Worm (Caenorhabditis elegans) whole organism, midembryonic: ENCODE results near the gene cut-2.

Experiments used
- cog-1 ChIP-seq: sonication (generic microtip); optimal IDR thresholded peaks from 2 replicates; lab custom pipeline; 2016; ENCODE audit warnings: missing genetic modification characterization, missing compliant biosample characterization
- flt-1 ChIP-seq: fragments of 200-800 bp; sonication (Bioruptor generic); IDR thresholded peaks from 2 replicates; pipeline ENCODE4 v1.3.6; 2022; ENCODE audit warnings: missing genetic modification characterization, missing compliant biosample characterization
- med-1 ChIP-seq: sonication (generic microtip); optimal IDR thresholded peaks from 2 replicates; lab custom pipeline; 2017; ENCODE audit warnings: missing genetic modification characterization, mild to moderate bottlenecking, missing compliant biosample characterization, antibody characterized with exemption, missing genetic modification reagents; ENCODE audit not compliant: insufficient read depth
- ref-1 ChIP-seq: fragments of 200-800 bp; sonication (Bioruptor generic); conservative IDR thresholded peaks from 2 replicates; pipeline ENCODE4 v1.3.6; 2022; ENCODE audit warnings: missing genetic modification reagents, missing genetic modification characterization, missing compliant biosample characterization
- tab-1 ChIP-seq: fragments of 200-800 bp; sonication (Bioruptor generic); IDR thresholded peaks from 2 replicates; pipeline ENCODE4 v1.3.6; 2022; ENCODE audit warnings: missing genetic modification characterization, missing compliant biosample characterization
- ztf-23 ChIP-seq: fragments of 200-800 bp; sonication (Bioruptor generic); IDR thresholded peaks from 2 replicates; pipeline ENCODE4 v1.3.6; 2022; ENCODE audit warnings: missing genetic modification reagents, missing genetic modification characterization, missing compliant biosample characterization
- ztf-29 ChIP-seq: fragments of 200-800 bp; sonication (Bioruptor generic); IDR thresholded peaks from 2 replicates; pipeline ENCODE4 v1.3.6; 2022; ENCODE audit warnings: missing genetic modification reagents, missing genetic modification characterization, missing compliant biosample characterization

DNA sequence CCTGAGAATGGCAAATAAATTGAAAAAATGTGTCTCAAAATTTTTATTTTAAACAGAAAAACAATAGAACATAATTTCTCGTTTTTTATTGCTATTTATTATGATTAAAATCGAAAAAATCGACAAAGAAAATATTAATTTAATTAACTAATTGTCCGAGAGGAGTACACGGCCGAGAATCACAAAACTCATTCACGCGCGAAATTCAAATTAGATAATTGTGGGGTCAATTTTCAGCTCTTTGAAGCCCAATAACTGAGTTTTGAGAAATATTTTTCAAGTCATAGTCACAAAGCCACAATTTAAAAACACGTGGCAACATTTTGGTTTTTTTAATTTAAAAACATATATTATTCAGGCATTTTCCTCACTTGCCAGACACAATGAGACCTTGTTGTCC is 5.7 kb upstream of the cut-2 start:
- TF ChIP-seq flt-1 (GFP tag; lab: Robert Waterston, UW) (no peak), cog-1 (tag; lab: Kevin White, UChicago) (no peak), tab-1 (GFP tag; lab: Robert Waterston, UW) (no peak), ztf-23 (no peak), med-1 (no peak), ztf-29 (GFP tag; lab: Robert Waterston, UW) (no peak), ref-1 (no peak)
